Worm (Caenorhabditis elegans): ENCODE data around the gene F02D8.4.

- TF ChIP-seq nhr-237 (tag; optimal IDR thresholded peaks at IDR 0.05), result no peak
- TF ChIP-seq pqm-1 (tag; optimal IDR thresholded peaks at IDR 0.05), result no peak
- TF ChIP-seq F49E8.2 (tag; optimal IDR thresholded peaks at IDR 0.05; ENCODE audit: borderline replicate concordance), result no peak
- no peak for TF ChIP-seq egl-27 (tag; optimal IDR thresholded peaks at IDR 0.05)
- no peak for TF ChIP-seq lir-3 (tag; optimal IDR thresholded peaks at IDR 0.05)
- no peak for TF ChIP-seq fkh-10 (GFP tag; optimal IDR thresholded peaks at IDR 0.05)
Measured at ce11 chrV:14984593-14984992, at the start of gene F02D8.4.
